Worm (Caenorhabditis elegans) whole organism, mixed stage, embryonic: ENCODE data around the gene catp-4.

Experiments used
- cnd-1 ChIP-seq: fragments of 200-800 bp; sonication (Bioruptor generic); optimal IDR thresholded peaks from 2 replicates; lab custom pipeline; 2018; ENCODE audit warnings: mild to moderate bottlenecking, missing genetic modification characterization, missing compliant biosample characterization
- zip-8 ChIP-seq: fragments of 150-350 bp; optimal IDR thresholded peaks from 2 replicates; lab custom pipeline; 2014; ENCODE audit warnings: missing biosample characterization, missing genetic modification characterization

DNA sequence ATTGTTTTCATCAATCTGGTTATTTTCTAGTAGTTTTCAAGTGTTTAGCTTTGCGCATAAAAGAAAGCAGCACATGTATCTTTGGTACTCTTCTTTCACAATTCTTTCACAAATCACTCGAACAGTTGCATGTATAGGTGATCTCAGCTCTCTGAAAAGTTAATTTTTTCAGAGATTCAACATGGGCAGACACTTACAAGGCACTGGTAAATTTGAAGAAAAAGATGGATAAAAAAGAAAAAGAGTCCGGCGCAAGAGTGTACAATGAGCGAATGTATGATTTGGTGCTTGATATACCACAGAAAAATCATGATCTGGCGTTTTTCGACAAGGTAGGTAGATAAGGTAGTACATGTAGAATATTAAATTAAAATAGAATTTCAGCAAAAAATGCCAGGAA lies 24.8 kb downstream of the catp-4 start:
- no peak for TF ChIP-seq cnd-1 (tag; lab: Kevin White, UChicago)
- no peak for TF ChIP-seq zip-8 (tag; lab: Kevin White, UChicago)
